Fruit fly (Drosophila melanogaster) whole organism, embryonic: ENCODE measurements around the gene spo.
A peak's percentile ranks its signal among the peaks of the same experiment; 100 is the strongest.

ENCODE experiments used
- Ada2b ChIP-seq: fragments of 200-800 bp; sonication (Bioruptor generic); IDR thresholded peaks from 2 replicates; pipeline ENCODE4 v1.3.6; 2022; ENCODE audit warnings: missing biosample characterization, missing genetic modification characterization
- CG10209 ChIP-seq: fragments of 200-800 bp; sonication (Bioruptor generic); optimal IDR thresholded peaks from 3 replicates; lab custom pipeline; 2017; ENCODE audit warnings: missing biosample characterization, mild to moderate bottlenecking, missing genetic modification characterization, missing genetic modification reagents
- CG10462 ChIP-seq: fragments of 200-800 bp; sonication (Bioruptor generic); optimal IDR thresholded peaks from 2 replicates; lab custom pipeline; 2016; ENCODE audit warnings: missing biosample characterization, missing genetic modification characterization
- CG10959 ChIP-seq: fragments of 200-800 bp; sonication (Bioruptor generic); IDR thresholded peaks from 2 replicates; pipeline ENCODE4 v1.3.6; 2022; ENCODE audit warnings: missing biosample characterization, missing genetic modification characterization
- CG10979 ChIP-seq: fragments of 200-800 bp; sonication (Bioruptor generic); optimal IDR thresholded peaks from 2 replicates; lab custom pipeline; 2018; ENCODE audit warnings: missing biosample characterization, mild to moderate bottlenecking, missing genetic modification characterization, moderate library complexity
- CG11093 ChIP-seq: fragments of 200-800 bp; sonication (Bioruptor generic); IDR thresholded peaks from 3 replicates; pipeline ENCODE4 v1.3.6; 2022; ENCODE audit warnings: missing biosample characterization, missing genetic modification characterization
- CG12942 ChIP-seq: fragments of 200-800 bp; sonication (Bioruptor generic); optimal IDR thresholded peaks from 3 replicates; lab custom pipeline; 2016; ENCODE audit warnings: missing biosample characterization, missing genetic modification characterization
- CG14014 ChIP-seq: fragments of 200-800 bp; sonication (Bioruptor generic); IDR thresholded peaks from 2 replicates; pipeline ENCODE4 v1.3.6; 2022; ENCODE audit warnings: missing biosample characterization, missing genetic modification characterization
- CG16815 ChIP-seq: fragments of 200-800 bp; sonication (Bioruptor generic); optimal IDR thresholded peaks from 3 replicates; lab custom pipeline; 2017; ENCODE audit warnings: missing biosample characterization, mild to moderate bottlenecking, missing genetic modification characterization
- CG16863 ChIP-seq: fragments of 200-800 bp; sonication (Bioruptor generic); optimal IDR thresholded peaks from 3 replicates; lab custom pipeline; 2016; ENCODE audit warnings: missing biosample characterization, missing genetic modification characterization
- CG17361 ChIP-seq: fragments of 200-800 bp; sonication (Bioruptor generic); IDR thresholded peaks from 3 replicates; pipeline ENCODE4 v1.3.6; 2022; ENCODE audit warnings: missing biosample characterization, missing genetic modification characterization
- CG18011 ChIP-seq: fragments of 200-800 bp; sonication (Bioruptor generic); optimal IDR thresholded peaks from 2 replicates; lab custom pipeline; 2017; ENCODE audit warnings: missing biosample characterization, missing genetic modification characterization, mild to moderate bottlenecking, moderate library complexity, missing genotype
- CG1832 ChIP-seq: fragments of 200-800 bp; sonication (Bioruptor generic); optimal IDR thresholded peaks from 2 replicates; lab custom pipeline; 2017; ENCODE audit warnings: missing biosample characterization, mild to moderate bottlenecking, missing genetic modification characterization, inconsistent platforms
- CG30431 ChIP-seq: fragments of 200-800 bp; sonication (Bioruptor generic); optimal IDR thresholded peaks from 2 replicates; lab custom pipeline; 2017; ENCODE audit warnings: missing biosample characterization, missing genetic modification characterization
- CG4360 ChIP-seq: fragments of 200-800 bp; sonication (Bioruptor generic); IDR thresholded peaks from 2 replicates; pipeline ENCODE4 v1.3.6; 2022; ENCODE audit warnings: missing biosample characterization, missing genetic modification characterization
- CG8089 ChIP-seq: fragments of 200-800 bp; sonication (Bioruptor generic); optimal IDR thresholded peaks from 3 replicates; lab custom pipeline; 2016; ENCODE audit warnings: missing biosample characterization, missing genetic modification characterization
- CG9817 ChIP-seq: fragments of 200-800 bp; sonication (Bioruptor generic); optimal IDR thresholded peaks from 2 replicates; lab custom pipeline; 2018; ENCODE audit warnings: missing biosample characterization, mild to moderate bottlenecking, missing genetic modification characterization, moderate library complexity
- CTCF ChIP-seq: fragments of 200-800 bp; sonication (Bioruptor generic); optimal IDR thresholded peaks from 2 replicates; lab custom pipeline; 2017; ENCODE audit warnings: missing biosample characterization, mild to moderate bottlenecking, missing genetic modification characterization, moderate library complexity
- CkIIα-i1 ChIP-seq: fragments of 200-800 bp; sonication (Bioruptor generic); IDR thresholded peaks from 2 replicates; pipeline ENCODE4 v1.3.6; 2022; ENCODE audit warnings: missing biosample characterization, missing genetic modification characterization
- CrebB ChIP-seq: fragments of 200-800 bp; sonication (Bioruptor generic); optimal IDR thresholded peaks from 3 replicates; lab custom pipeline; 2018; ENCODE audit warnings: missing biosample characterization, mild to moderate bottlenecking, missing genetic modification characterization
- D19A ChIP-seq: fragments of 200-800 bp; optimal IDR thresholded peaks from 3 replicates; lab custom pipeline; 2019; ENCODE audit warnings: missing biosample characterization, mild to moderate bottlenecking, missing genetic modification characterization, moderate library complexity
- Dbx ChIP-seq: fragments of 200-800 bp; sonication (Bioruptor generic); IDR thresholded peaks from 3 replicates; pipeline ENCODE4 v1.3.6; 2022; ENCODE audit warnings: missing biosample characterization, missing genetic modification characterization
- Dip3 ChIP-seq: fragments of 200-800 bp; sonication (Bioruptor generic); optimal IDR thresholded peaks from 3 replicates; lab custom pipeline; 2016; ENCODE audit warnings: missing biosample characterization, missing genetic modification characterization
- ERR ChIP-seq: fragments of 200-800 bp; sonication (Bioruptor generic); optimal IDR thresholded peaks from 2 replicates; lab custom pipeline; 2016; ENCODE audit warnings: missing biosample characterization, missing genetic modification characterization
- Gug ChIP-seq: fragments of 200-800 bp; sonication (Bioruptor generic); IDR thresholded peaks from 4 replicates; pipeline ENCODE4 v1.3.6; 2022; ENCODE audit warnings: missing biosample characterization, missing genetic modification characterization
- Myb ChIP-seq: fragments of 200-800 bp; sonication (Bioruptor generic); optimal IDR thresholded peaks from 2 replicates; lab custom pipeline; 2016; ENCODE audit warnings: missing biosample characterization, missing genetic modification characterization
- NfI ChIP-seq: fragments of 200-800 bp; sonication (Bioruptor generic); optimal IDR thresholded peaks from 3 replicates; lab custom pipeline; 2018; ENCODE audit warnings: missing biosample characterization, mild to moderate bottlenecking, missing genetic modification characterization, moderate library complexity
- Oaz ChIP-seq: fragments of 200-800 bp; sonication (Bioruptor generic); IDR thresholded peaks from 2 replicates; pipeline ENCODE4 v1.3.6; 2022; ENCODE audit warnings: missing biosample characterization, missing genetic modification characterization
- Trl ChIP-seq, 3 experiments: fragments of >200 bp in 2 of 3; fragments of 200-800 bp in 1 of 3; sonication (Bioruptor generic) in 1 of 3; optimal IDR thresholded peaks; 2 replicates in 1 of 3; 3 replicates in 2 of 3; lab custom pipeline; 2016 to 2017; ENCODE audit warnings: missing biosample characterization in 1 of 3, missing genetic modification characterization in 1 of 3
- YL-1 ChIP-seq: fragments of 200-800 bp; sonication (Bioruptor generic); optimal IDR thresholded peaks from 3 replicates; lab custom pipeline; 2017; ENCODE audit warnings: missing biosample characterization, mild to moderate bottlenecking, missing genetic modification characterization
- ab ChIP-seq: fragments of 200-800 bp; sonication (Bioruptor generic); optimal IDR thresholded peaks from 2 replicates; lab custom pipeline; 2016; ENCODE audit warnings: missing biosample characterization, missing genetic modification characterization
- ash1 ChIP-seq: fragments of 200-800 bp; sonication (Bioruptor generic); optimal IDR thresholded peaks from 2 replicates; lab custom pipeline; 2018; ENCODE audit warnings: missing biosample characterization, mild to moderate bottlenecking, missing genetic modification characterization
- ato ChIP-seq: fragments of 200-800 bp; sonication (Bioruptor generic); IDR thresholded peaks from 2 replicates; pipeline ENCODE4 v1.3.6; 2022; ENCODE audit warnings: missing biosample characterization, missing genetic modification characterization; ENCODE audit not compliant: partially characterized antibody
- crc ChIP-seq: fragments of 200-800 bp; sonication (Bioruptor generic); optimal IDR thresholded peaks from 2 replicates; lab custom pipeline; 2016; ENCODE audit warnings: missing biosample characterization, missing genetic modification characterization
- cwo ChIP-seq: fragments of 200-800 bp; sonication (Bioruptor generic); optimal IDR thresholded peaks from 3 replicates; lab custom pipeline; 2017; ENCODE audit warnings: missing biosample characterization, missing genetic modification characterization, mild to moderate bottlenecking, moderate library complexity, missing genetic modification reagents
- dati ChIP-seq: fragments of 200-800 bp; sonication (Bioruptor generic); IDR thresholded peaks from 2 replicates; pipeline ENCODE4 v1.3.6; 2022; ENCODE audit warnings: missing biosample characterization, missing genetic modification characterization
- fd102C ChIP-seq: fragments of 200-800 bp; sonication (Bioruptor generic); optimal IDR thresholded peaks from 2 replicates; lab custom pipeline; 2018; ENCODE audit warnings: missing biosample characterization, mild to moderate bottlenecking, missing genetic modification characterization, moderate library complexity
- gcm ChIP-seq: fragments of 200-800 bp; sonication (Bioruptor generic); optimal IDR thresholded peaks from 2 replicates; lab custom pipeline; 2019; ENCODE audit warnings: missing biosample characterization, mild to moderate bottlenecking, missing genetic modification characterization, moderate library complexity
- gcm2 ChIP-seq: fragments of 200-800 bp; sonication (Bioruptor generic); optimal IDR thresholded peaks from 2 replicates; lab custom pipeline; 2016; ENCODE audit warnings: missing biosample characterization, missing genetic modification characterization
- gsb-n ChIP-seq: fragments of 200-800 bp; sonication (Bioruptor generic); optimal IDR thresholded peaks from 3 replicates; lab custom pipeline; 2018; ENCODE audit warnings: missing biosample characterization, mild to moderate bottlenecking, missing genetic modification characterization
- h ChIP-seq: fragments of >200 bp; optimal IDR thresholded peaks from 2 replicates; lab custom pipeline; 2017
- ken ChIP-seq: fragments of 200-800 bp; sonication (Bioruptor generic); IDR thresholded peaks from 3 replicates; pipeline ENCODE4 v1.3.6; 2022; ENCODE audit warnings: missing biosample characterization, missing genetic modification characterization
- nmo ChIP-seq: fragments of 200-800 bp; sonication (Bioruptor generic); optimal IDR thresholded peaks from 2 replicates; lab custom pipeline; 2018; ENCODE audit warnings: missing biosample characterization, mild to moderate bottlenecking, missing genetic modification characterization, moderate library complexity
- peb ChIP-seq: fragments of 200-800 bp; sonication (Bioruptor generic); IDR thresholded peaks from 2 replicates; pipeline ENCODE4 v1.3.6; 2022; ENCODE audit warnings: missing biosample characterization, missing genetic modification characterization
- pzg ChIP-seq: fragments of 200-800 bp; sonication (Bioruptor generic); optimal IDR thresholded peaks from 3 replicates; lab custom pipeline; 2018; ENCODE audit warnings: missing biosample characterization, mild to moderate bottlenecking, missing genetic modification characterization, moderate library complexity
- repo ChIP-seq: fragments of 200-800 bp; sonication (Bioruptor generic); optimal IDR thresholded peaks from 2 replicates; lab custom pipeline; 2016; ENCODE audit warnings: missing biosample characterization, missing genetic modification characterization
- rib ChIP-seq: fragments of 200-800 bp; sonication (Bioruptor generic); IDR thresholded peaks from 2 replicates; pipeline ENCODE4 v1.3.6; 2022; ENCODE audit warnings: missing biosample characterization, missing genetic modification characterization
- row ChIP-seq: fragments of 200-800 bp; sonication (Bioruptor generic); IDR thresholded peaks from 3 replicates; pipeline ENCODE4 v1.3.6; 2022; ENCODE audit warnings: missing biosample characterization, missing genetic modification characterization
- sim ChIP-seq: fragments of 200-800 bp; sonication (Bioruptor generic); IDR thresholded peaks from 2 replicates; pipeline ENCODE4 v1.3.6; 2022; ENCODE audit warnings: missing biosample characterization, missing genetic modification characterization
- slou ChIP-seq: fragments of 200-800 bp; sonication (Bioruptor generic); optimal IDR thresholded peaks from 3 replicates; lab custom pipeline; 2016; ENCODE audit warnings: missing biosample characterization, missing genetic modification characterization
- vnd ChIP-seq: fragments of 200-800 bp; sonication (Bioruptor generic); IDR thresholded peaks from 3 replicates; pipeline ENCODE4 v1.3.6; 2022; ENCODE audit warnings: missing biosample characterization, missing genetic modification characterization; ENCODE audit not compliant: partially characterized antibody

Gene spo

dm6 chr3L:5563309-5564182, 28.8 kb downstream of the spo start, which contains the start of the genes ScsbetaG and Sras (continued):
- TF ChIP-seq gcm2 (no peak), ken (GFP tag; lab: Robert Waterston, UW) (no peak), YL-1 (GFP tag; lab: Kevin White, UChicago) (peak; percentile 36), repo (GFP tag; lab: Kevin White, UChicago) (no peak), CG4360 (GFP tag; lab: Robert Waterston, UW) (no peak), CG14014 (GFP tag; lab: Robert Waterston, UW) (no peak), slou (GFP tag; lab: Kevin White, UChicago) (no peak), CG11093 (GFP tag; lab: Robert Waterston, UW) (no peak), CG18011 (GFP tag; lab: Kevin White, UChicago) (no peak), CG17361 (no peak), D19A (tag; lab: Kevin White, UChicago) (no peak), CG8089 (no peak), Dip3 (GFP tag; lab: Kevin White, UChicago) (no peak), peb (GFP tag; lab: Robert Waterston, UW) (no peak), CG1832 (no peak), CG10209 (GFP tag; lab: Kevin White, UChicago) (no peak), NfI (GFP tag; lab: Kevin White, UChicago) (no peak), CrebB (tag; lab: Kevin White, UChicago) (no peak), CG10462 (GFP tag; lab: Kevin White, UChicago) (no peak), CkIIα-i1 (no peak), gsb-n (tag; lab: Kevin White, UChicago) (no peak), CG10959 (GFP tag; lab: Robert Waterston, UW) (no peak), Oaz (GFP tag; lab: Robert Waterston, UW) (no peak), CG16815 (GFP tag; lab: Kevin White, UChicago) (no peak), Gug (GFP tag; lab: Robert Waterston, UW) (no peak), dati (no peak), row (GFP tag; lab: Robert Waterston, UW) (peak; percentile 36; the same call in 2 of the 3 replicates), vnd (no peak), CG10979 (no peak), h (lab: Kevin White, UChicago) (no peak), CG9817 (tag; lab: Kevin White, UChicago) (no peak), Ada2b (GFP tag; lab: Robert Waterston, UW) (no peak), ato (GFP tag; lab: Robert Waterston, UW) (no peak), CTCF (GFP tag; lab: Kevin White, UChicago) (no peak), ERR (GFP tag; lab: Kevin White, UChicago) (no peak), rib (GFP tag; lab: Robert Waterston, UW) (no peak), pzg (GFP tag; lab: Kevin White, UChicago) (peak; percentile 94), gcm (no peak), Trl (optimal IDR thresholded peaks at IDR 0.05; lab: Kevin White, UChicago) (no peak), Trl (GFP tag; optimal IDR thresholded peaks at IDR 0.05; lab: Kevin White, UChicago) (no peak), fd102C (GFP tag; lab: Kevin White, UChicago) (no peak), nmo (peak; percentile 38), Myb (GFP tag; lab: Kevin White, UChicago) (peak; percentile 78), Dbx (GFP tag; lab: Robert Waterston, UW) (no peak), CG12942 (no peak), CG16863 (GFP tag; lab: Kevin White, UChicago) (no peak), CG30431 (GFP tag; lab: Kevin White, UChicago) (no peak), ash1 (GFP tag; lab: Kevin White, UChicago) (no peak), cwo (no peak), sim (GFP tag; lab: Robert Waterston, UW) (no peak), crc (no peak), ab (no peak)
